Fruit fly (Drosophila melanogaster): ENCODE data around the gene Drsl6.

Drsl6 gene

DNA sequence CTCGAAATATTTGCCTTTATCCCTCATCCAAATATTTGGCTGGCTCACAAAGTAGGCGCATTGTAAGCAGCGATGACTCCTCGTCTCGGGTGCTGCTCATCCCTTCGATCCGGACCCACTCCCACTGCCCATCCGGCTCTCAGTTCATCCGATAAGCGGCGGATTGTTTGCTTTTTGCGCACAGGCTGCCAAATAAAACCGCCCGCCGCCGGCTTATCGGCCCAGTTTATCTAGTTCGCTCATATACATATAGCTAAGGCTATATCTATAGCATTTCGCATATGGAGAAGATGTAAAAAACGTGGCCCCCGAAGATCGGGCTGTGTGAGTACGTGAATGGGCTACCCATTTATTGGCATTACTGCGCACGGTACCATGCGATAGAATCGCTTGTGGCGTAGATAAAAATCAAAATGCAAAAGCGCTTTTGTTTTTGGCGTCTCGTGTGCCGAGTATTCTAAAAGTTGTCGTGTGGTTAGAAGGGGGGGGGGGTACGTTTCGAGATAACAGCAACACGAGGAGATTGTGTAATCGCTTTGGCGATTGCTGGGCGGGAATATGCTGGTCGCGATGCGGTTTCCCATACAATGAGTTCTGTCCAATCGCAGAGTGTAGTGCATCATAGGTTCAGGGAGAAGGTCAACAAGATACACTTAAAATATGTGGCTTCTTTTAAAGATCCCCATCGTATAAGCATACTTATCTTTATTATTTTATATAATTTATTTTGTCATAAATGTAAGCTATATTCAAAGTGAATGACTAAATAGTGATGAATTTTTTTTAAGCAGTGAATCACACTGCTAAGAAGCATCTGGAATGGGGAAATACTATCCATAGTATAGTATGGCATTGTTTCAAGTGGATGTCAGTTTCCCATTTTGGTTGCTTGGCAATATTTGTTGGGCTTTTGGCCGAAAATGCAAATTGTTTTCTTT lies 27.3 kb downstream of the Drsl6 start (continued):
- TF ChIP-seq CG4282 (GFP tag; optimal IDR thresholded peaks at IDR 0.05) (no peak), CG8089 (GFP tag; optimal IDR thresholded peaks at IDR 0.05) (no peak), nerfin-1 (tag; optimal IDR thresholded peaks at IDR 0.05) (no peak), usp (GFP tag; optimal IDR thresholded peaks at IDR 0.05) (no peak), gce (GFP tag; IDR thresholded peaks at IDR 0.05) (no peak), HLH3B (GFP tag; IDR thresholded peaks at IDR 0.05) (no peak), en (GFP tag; optimal IDR thresholded peaks at IDR 0.05) (no peak), pho (GFP tag; optimal IDR thresholded peaks at IDR 0.05) (no peak), CG12659 (GFP tag; optimal IDR thresholded peaks at IDR 0.05) (no peak), Med (GFP tag) (peak; percentile 75), slp2 (GFP tag; optimal IDR thresholded peaks at IDR 0.05) (no peak), MTF-1 (GFP tag; optimal IDR thresholded peaks at IDR 0.05; ENCODE audit: borderline replicate concordance) (peak; percentile 99), CG15479 (GFP tag; optimal IDR thresholded peaks at IDR 0.05) (peak; percentile 91), croc (GFP tag; conservative IDR thresholded peaks at IDR 0.05) (no peak), zf30C (GFP tag; optimal IDR thresholded peaks at IDR 0.05) (no peak), dimm (GFP tag; IDR thresholded peaks at IDR 0.05) (no peak), CoRest (tag; optimal IDR thresholded peaks at IDR 0.05) (no peak), vfl (GFP tag; optimal IDR thresholded peaks at IDR 0.05) (no peak), CG11456 (GFP tag; IDR thresholded peaks at IDR 0.05) (no peak), CG6854 (GFP tag; optimal IDR thresholded peaks at IDR 0.05) (no peak), Vsx1 (GFP tag; optimal IDR thresholded peaks at IDR 0.05) (no peak), Meics (GFP tag; optimal IDR thresholded peaks at IDR 0.05) (no peak), Bteb2 (GFP tag; optimal IDR thresholded peaks at IDR 0.05) (no peak), CG6175 (GFP tag; IDR thresholded peaks at IDR 0.05) (no peak), stc (GFP tag; IDR thresholded peaks at IDR 0.05) (no peak), CG34376 (GFP tag; optimal IDR thresholded peaks at IDR 0.05) (peak; percentile 56), wek (GFP tag; optimal IDR thresholded peaks at IDR 0.05) (no peak), Gug (GFP tag; IDR thresholded peaks at IDR 0.05) (no peak), eve (GFP tag; optimal IDR thresholded peaks at IDR 0.05) (no peak), CG16779 (GFP tag; IDR thresholded peaks at IDR 0.05) (no peak), Sox100B (GFP tag; optimal IDR thresholded peaks at IDR 0.05) (no peak), CG13424 (tag; optimal IDR thresholded peaks at IDR 0.05) (no peak), dm (GFP tag; optimal IDR thresholded peaks at IDR 0.05) (peak; percentile 21), unpg (GFP tag; optimal IDR thresholded peaks at IDR 0.05) (no peak), sug (tag; optimal IDR thresholded peaks at IDR 0.05) (peak; percentile 76), CG11504 (tag; optimal IDR thresholded peaks at IDR 0.05) (no peak), danr (GFP tag; IDR thresholded peaks at IDR 0.05) (no peak), schlank (tag; optimal IDR thresholded peaks at IDR 0.05) (no peak), CkIIα-i1 (GFP tag; IDR thresholded peaks at IDR 0.05) (no peak), Hr51 (GFP tag; optimal IDR thresholded peaks at IDR 0.05) (no peak), CHES-1-like (GFP tag; optimal IDR thresholded peaks at IDR 0.05) (no peak), CG10565 (GFP tag; optimal IDR thresholded peaks at IDR 0.05) (no peak), Doc2 (GFP tag; IDR thresholded peaks at IDR 0.05) (no peak), MBD-R2 (GFP tag; IDR thresholded peaks at IDR 0.05) (no peak), ranshi (GFP tag; IDR thresholded peaks at IDR 0.05) (no peak), CG4617 (GFP tag; optimal IDR thresholded peaks at IDR 0.05; ENCODE audit: borderline replicate concordance) (no peak), Opbp (GFP tag; IDR thresholded peaks at IDR 0.05; ENCODE audit: partially characterized antibody) (no peak), corto (GFP tag; optimal IDR thresholded peaks at IDR 0.05) (no peak), CG4424 (GFP tag; optimal IDR thresholded peaks at IDR 0.05) (no peak), Nf-YC (tag; optimal IDR thresholded peaks at IDR 0.05) (peak; percentile 95)

Data from whole organism, embryonic.